Worm (Caenorhabditis elegans) whole organism, mixed stage, embryonic: Measurements from ENCODE around the gene C18H7.11.

Experiments
- bed-3 ChIP-seq: fragments of 200-800 bp; sonication (Bioruptor generic); optimal IDR thresholded peaks from 3 replicates; lab custom pipeline; 2018; ENCODE audit warnings: mild to moderate bottlenecking, missing genetic modification characterization, moderate library complexity, missing compliant biosample characterization
- blmp-1 ChIP-seq: fragments of 150-350 bp; optimal IDR thresholded peaks from 2 replicates; lab custom pipeline; 2014; ENCODE audit warnings: missing biosample characterization, missing genetic modification characterization
- ceh-39 ChIP-seq: fragments of 150-350 bp; optimal IDR thresholded peaks from 2 replicates; lab custom pipeline; 2014; ENCODE audit warnings: missing biosample characterization, missing genetic modification characterization
- ceh-83 ChIP-seq: fragments of 200-800 bp; sonication (Bioruptor generic); optimal IDR thresholded peaks from 2 replicates; lab custom pipeline; 2018; ENCODE audit warnings: mild to moderate bottlenecking, missing genetic modification characterization, missing compliant biosample characterization
- ces-1 ChIP-seq: fragments of 150-350 bp; optimal IDR thresholded peaks from 2 replicates; lab custom pipeline; 2014; ENCODE audit warnings: missing biosample characterization, missing genetic modification reagents, missing genetic modification characterization
- drap-1 ChIP-seq: fragments of 200-800 bp; sonication (Bioruptor generic); optimal IDR thresholded peaks from 3 replicates; lab custom pipeline; 2018; ENCODE audit warnings: mild to moderate bottlenecking, missing genetic modification characterization, missing compliant biosample characterization
- elt-1 ChIP-seq: sonication (generic microtip); optimal IDR thresholded peaks from 2 replicates; lab custom pipeline; 2017; ENCODE audit warnings: missing genetic modification characterization, mild to moderate bottlenecking, missing compliant biosample characterization, antibody characterized with exemption, moderate library complexity, borderline replicate concordance; ENCODE audit not compliant: insufficient read depth
- elt-3 ChIP-seq: fragments of 150-350 bp; optimal IDR thresholded peaks from 2 replicates; lab custom pipeline; 2014; ENCODE audit warnings: missing biosample characterization, missing genetic modification characterization
- flh-1 ChIP-seq: fragments of 200-800 bp; sonication (Bioruptor generic); optimal IDR thresholded peaks from 2 replicates; lab custom pipeline; 2018; ENCODE audit warnings: mild to moderate bottlenecking, missing genetic modification characterization, moderate library complexity, missing compliant biosample characterization
- ham-2 ChIP-seq: fragments of 200-800 bp; sonication (Bioruptor generic); optimal IDR thresholded peaks from 2 replicates; lab custom pipeline; 2018; ENCODE audit warnings: mild to moderate bottlenecking, missing genetic modification characterization, missing compliant biosample characterization
- lin-13 ChIP-seq: fragments of 150-350 bp; optimal IDR thresholded peaks from 2 replicates; lab custom pipeline; 2014; ENCODE audit warnings: missing biosample characterization, missing genetic modification characterization
- lin-32 ChIP-seq: fragments of 200-800 bp; sonication (Bioruptor generic); optimal IDR thresholded peaks from 2 replicates; lab custom pipeline; 2018; ENCODE audit warnings: mild to moderate bottlenecking, missing genetic modification characterization, missing compliant biosample characterization
- lsy-2 ChIP-seq: fragments of 150-350 bp; optimal IDR thresholded peaks from 2 replicates; lab custom pipeline; 2014; ENCODE audit warnings: missing biosample characterization, missing genetic modification characterization
- mab-5 ChIP-seq: fragments of 150-350 bp; optimal IDR thresholded peaks from 2 replicates; lab custom pipeline; 2014; ENCODE audit warnings: missing biosample characterization, missing genetic modification characterization
- mep-1 ChIP-seq: fragments of 150-350 bp; optimal IDR thresholded peaks from 2 replicates; lab custom pipeline; 2017; ENCODE audit warnings: missing biosample characterization, missing genetic modification reagents, missing genetic modification characterization, inconsistent platforms
- mls-2 ChIP-seq: sonication (generic microtip); optimal IDR thresholded peaks from 2 replicates; lab custom pipeline; 2016; ENCODE audit warnings: mild to moderate bottlenecking, missing genetic modification characterization, moderate library complexity, missing compliant biosample characterization
- nhr-12 ChIP-seq: fragments of 150-350 bp; optimal IDR thresholded peaks from 2 replicates; lab custom pipeline; 2014; ENCODE audit warnings: missing biosample characterization, missing genetic modification characterization
- nhr-2 ChIP-seq: fragments of 150-350 bp; optimal IDR thresholded peaks from 2 replicates; lab custom pipeline; 2014; ENCODE audit warnings: missing biosample characterization, missing genetic modification characterization
- nhr-237 ChIP-seq: fragments of 150-350 bp; optimal IDR thresholded peaks from 2 replicates; lab custom pipeline; 2014; ENCODE audit warnings: missing biosample characterization, missing genetic modification characterization
- nhr-28 ChIP-seq: fragments of 150-350 bp; optimal IDR thresholded peaks from 2 replicates; lab custom pipeline; 2014; ENCODE audit warnings: missing biosample characterization, missing genetic modification characterization
- tbx-8 ChIP-seq: fragments of 200-800 bp; sonication (Bioruptor generic); optimal IDR thresholded peaks from 2 replicates; lab custom pipeline; 2018; ENCODE audit warnings: mild to moderate bottlenecking, missing genetic modification characterization, moderate library complexity, missing compliant biosample characterization
- unc-120 ChIP-seq: sonication (generic microtip); optimal IDR thresholded peaks from 2 replicates; lab custom pipeline; 2017; ENCODE audit warnings: missing genetic modification characterization, missing compliant biosample characterization; ENCODE audit not compliant: poor library complexity, severe bottlenecking
- unc-39 ChIP-seq: fragments of 150-350 bp; optimal IDR thresholded peaks from 2 replicates; lab custom pipeline; 2014; ENCODE audit warnings: missing biosample characterization, missing genetic modification characterization
- unc-62 ChIP-seq: fragments of 150-350 bp; optimal IDR thresholded peaks from 2 replicates; lab custom pipeline; 2014; ENCODE audit warnings: missing biosample characterization, missing genetic modification reagents, missing genetic modification characterization
- zip-8 ChIP-seq: fragments of 150-350 bp; optimal IDR thresholded peaks from 2 replicates; lab custom pipeline; 2014; ENCODE audit warnings: missing biosample characterization, missing genetic modification characterization
- ztf-11 ChIP-seq: fragments of 150-350 bp; optimal IDR thresholded peaks from 2 replicates; lab custom pipeline; 2014; ENCODE audit warnings: missing biosample characterization, missing genetic modification characterization

Gene C18H7.11

ce11 chrIV:560314-560713, 36.4 kb upstream of the C18H7.11 start:
- TF ChIP-seq ces-1 (GFP tag; lab: Kevin White, UChicago) (peak; percentile 13), mep-1 (tag; lab: Kevin White, UChicago) (no peak), nhr-2 (tag; lab: Kevin White, UChicago) (peak; percentile 66), flh-1 (GFP tag; lab: Kevin White, UChicago) (no peak), mab-5 (tag; lab: Kevin White, UChicago) (no peak)

ce11 chrIV:560780-561179, 35.9 kb upstream of the C18H7.11 start:
- TF ChIP-seq zip-8 (tag; lab: Kevin White, UChicago): peak; percentile 91
- TF ChIP-seq ham-2 (GFP tag; lab: Kevin White, UChicago): no peak
- TF ChIP-seq ceh-83 (GFP tag; lab: Kevin White, UChicago): peak; percentile 7
- TF ChIP-seq lin-13: no peak
- TF ChIP-seq, all 35 proteins: peak for 2

- TF ChIP-seq unc-120 (tag; lab: Kevin White, UChicago) (no peak), ces-1 (GFP tag; lab: Kevin White, UChicago) (peak; percentile 97)
Observed at ce11 chrIV:563417-563816, 33.3 kb upstream of the C18H7.11 start.

ce11 chrIV:564000-564399, 32.7 kb upstream of the C18H7.11 start:
- no peak for TF ChIP-seq elt-3 (tag; lab: Kevin White, UChicago)
- no peak for TF ChIP-seq nhr-12 (tag; lab: Kevin White, UChicago)
- no peak for TF ChIP-seq mep-1 (tag; lab: Kevin White, UChicago)
- TF ChIP-seq lin-13: no peak
- TF ChIP-seq ceh-39 (tag; lab: Kevin White, UChicago): no peak
- TF ChIP-seq drap-1 (GFP tag; lab: Kevin White, UChicago): no peak
- TF ChIP-seq lin-32 (GFP tag; lab: Kevin White, UChicago): no peak
- TF ChIP-seq nhr-237 (tag; lab: Kevin White, UChicago): no peak
- no peak for TF ChIP-seq unc-62 (GFP tag; lab: Kevin White, UChicago)
- no peak for TF ChIP-seq ztf-11 (tag; lab: Kevin White, UChicago)
- TF ChIP-seq nhr-28 (tag; lab: Kevin White, UChicago): no peak
- no peak for TF ChIP-seq blmp-1 (tag; lab: Kevin White, UChicago)
- TF ChIP-seq unc-120 (tag; lab: Kevin White, UChicago): no peak
- TF ChIP-seq flh-1 (GFP tag; lab: Kevin White, UChicago): no peak
- no peak for TF ChIP-seq bed-3 (GFP tag; lab: Kevin White, UChicago)

ce11 chrIV:570799-571300, 25.9 kb upstream of the C18H7.11 start, which contains the start of gene F56A11.5:
F56A11.5 (minus strand) TSS chrIV:570849.
- TF ChIP-seq bed-3 (GFP tag; lab: Kevin White, UChicago) (no peak), drap-1 (GFP tag; lab: Kevin White, UChicago) (no peak)

ce11 chrIV:572487-572886, 24.2 kb upstream of the C18H7.11 start, which contains the start of gene gex-2:
gex-2 (plus strand) TSS chrIV:572769.
- no peak for TF ChIP-seq nhr-237 (tag; lab: Kevin White, UChicago)
- no peak for TF ChIP-seq elt-1 (tag; lab: Kevin White, UChicago)

- TF ChIP-seq tbx-8 (GFP tag; lab: Kevin White, UChicago) (no peak), mls-2 (tag; lab: Kevin White, UChicago) (no peak), drap-1 (GFP tag; lab: Kevin White, UChicago) (no peak), nhr-237 (tag; lab: Kevin White, UChicago) (no peak), lsy-2 (tag; lab: Kevin White, UChicago) (no peak)
- TF ChIP-seq, all 35 proteins: peak for 0
Observed at ce11 chrIV:580512-580911, 16.2 kb upstream of the C18H7.11 start.

- TF ChIP-seq unc-39 (tag; lab: Kevin White, UChicago): no peak
- TF ChIP-seq, all 35 proteins: peak for 0
Observed at ce11 chrIV:582130-582529, 14.6 kb upstream of the C18H7.11 start, which contains the start of gene F56A11.6. F56A11.6 (minus strand) TSS chrIV:582230.
